Fruit fly (Drosophila melanogaster): ENCODE results near the gene CG6833.

DNA sequence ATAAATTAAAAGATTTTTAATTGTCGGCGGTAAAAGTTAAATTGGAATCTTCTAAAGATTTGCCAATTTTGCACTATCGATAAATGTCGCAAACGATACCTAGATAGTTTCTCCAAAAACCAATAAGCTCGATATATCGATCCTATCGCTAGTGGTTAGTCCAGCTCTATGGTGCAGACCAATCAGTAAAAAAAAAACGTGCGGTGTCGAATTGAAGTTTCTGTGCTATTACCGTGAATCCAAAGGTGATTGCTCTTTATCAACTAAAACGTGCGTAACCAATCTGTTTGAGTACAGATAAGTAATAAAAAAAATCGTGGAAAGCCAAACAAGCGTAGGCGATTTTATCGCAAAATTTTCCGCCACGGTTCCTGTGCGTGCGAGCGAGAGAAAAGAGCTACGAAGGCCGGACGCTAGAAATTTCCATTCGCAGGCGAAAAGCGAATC lies 14.1 kb upstream of the CG6833 start, which contains the start of gene Hsp110:
- TF ChIP-seq dsf (GFP tag; optimal IDR thresholded peaks at IDR 0.05; ENCODE audit: borderline replicate concordance) (peak; percentile 33), psq (GFP tag; optimal IDR thresholded peaks at IDR 0.05) (no peak), pan (optimal IDR thresholded peaks at IDR 0.05) (no peak), Myc (optimal IDR thresholded peaks at IDR 0.05) (no peak)

All from whole organism, wandering third instar larva.